Worm (Caenorhabditis elegans): ENCODE data around the gene unc-50.

unc-50 gene

ce11 chrIII:10335086-10335485 is 17.1 kb upstream of the unc-50 start, which contains the start of gene ced-9:
ced-9 (plus strand) TSS chrIII:10335172.
- TF ChIP-seq tab-1 (GFP tag; IDR thresholded peaks at IDR 0.05): no peak
- TF ChIP-seq ref-1 (GFP tag; conservative IDR thresholded peaks at IDR 0.05): no peak
- no peak for TF ChIP-seq cog-1 (tag; optimal IDR thresholded peaks at IDR 0.05)
- TF ChIP-seq klf-2 (GFP tag; conservative IDR thresholded peaks at IDR 0.05): no peak
- no peak for TF ChIP-seq med-1 (GFP tag; optimal IDR thresholded peaks at IDR 0.05; ENCODE audit: insufficient read depth)
- TF ChIP-seq ztf-23 (GFP tag; IDR thresholded peaks at IDR 0.05): no peak
- no peak for TF ChIP-seq T22C8.4 (GFP tag; IDR thresholded peaks at IDR 0.05)
- no peak for TF ChIP-seq ztf-29 (GFP tag; IDR thresholded peaks at IDR 0.05)
- no peak for TF ChIP-seq flt-1 (GFP tag; IDR thresholded peaks at IDR 0.05)

DNA sequence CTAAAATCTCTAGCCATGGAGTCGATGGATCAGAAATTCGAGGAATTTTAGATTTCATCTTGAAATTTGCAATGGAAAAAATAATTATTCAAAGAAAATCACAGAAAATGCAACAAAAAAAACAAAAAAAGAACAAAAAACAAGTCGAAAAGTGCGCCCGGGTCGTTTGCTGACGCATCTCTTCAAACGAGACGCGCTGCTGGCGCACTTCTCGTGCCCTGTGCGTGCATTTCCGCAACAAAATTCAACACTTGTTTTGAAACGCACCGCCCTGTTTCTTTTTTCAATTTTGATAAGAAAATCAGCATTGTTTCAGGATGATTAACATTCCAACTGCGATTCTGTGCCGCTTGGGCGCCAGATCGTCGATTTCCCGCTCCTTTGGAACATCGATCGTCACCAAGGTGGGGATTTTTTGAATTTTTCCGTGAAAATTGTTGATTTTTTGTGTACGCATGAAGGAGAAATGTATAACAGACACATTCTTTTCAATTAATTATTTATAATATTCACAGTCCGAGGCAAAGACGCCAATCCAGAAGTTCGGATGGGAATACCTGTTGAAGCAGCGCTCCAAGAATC is 16.1 kb upstream of the unc-50 start, which contains the start of the genes jmjd-4 and mev-1:
Gene jmjd-4 (minus strand): TSS at position 58 of the 582 bp plus-strand sequence.
Gene mev-1 (plus strand): TSS at position 317 of the 582 bp plus-strand sequence.
- TF ChIP-seq ref-1 (GFP tag; conservative IDR thresholded peaks at IDR 0.05) (no peak), med-1 (GFP tag; optimal IDR thresholded peaks at IDR 0.05; ENCODE audit: insufficient read depth) (no peak), tab-1 (GFP tag; IDR thresholded peaks at IDR 0.05) (no peak), ztf-23 (GFP tag; IDR thresholded peaks at IDR 0.05) (peak; percentile 52; the same call in 1 of the 2 replicates), cog-1 (tag; optimal IDR thresholded peaks at IDR 0.05) (peak; percentile 51), ztf-29 (GFP tag; IDR thresholded peaks at IDR 0.05) (no peak), T22C8.4 (GFP tag; IDR thresholded peaks at IDR 0.05) (0 out of 2 replicates have a peak, but pooled peaks have one; percentile 19), flt-1 (GFP tag; IDR thresholded peaks at IDR 0.05) (no peak), klf-2 (GFP tag; conservative IDR thresholded peaks at IDR 0.05) (no peak)

ce11 chrIII:10332560-10332959 is 14.6 kb upstream of the unc-50 start, which contains the start of gene T07C4.12:
T07C4.12 (minus strand) TSS chrIII:10332660.
- no peak for TF ChIP-seq med-1 (GFP tag; optimal IDR thresholded peaks at IDR 0.05; ENCODE audit: insufficient read depth)

DNA sequence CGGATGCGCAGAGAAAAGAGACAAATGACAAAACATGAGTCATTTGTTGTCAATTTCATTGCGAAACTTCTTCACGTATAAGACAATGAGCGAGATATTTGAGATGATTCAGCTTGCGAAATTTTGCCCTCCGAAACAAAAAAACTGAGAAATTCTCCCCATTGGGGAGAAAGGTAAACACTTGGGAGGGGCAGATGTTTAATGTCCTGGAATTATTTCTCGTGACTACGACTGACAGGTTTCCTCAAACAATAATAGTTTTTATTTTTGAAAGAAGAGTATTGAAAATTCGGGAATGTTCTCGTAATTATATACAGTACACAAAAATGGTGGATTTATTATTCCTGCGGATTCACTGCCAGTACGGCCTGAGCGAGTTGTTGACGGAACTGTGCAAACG is 13.3 kb upstream of the unc-50 start:
- TF ChIP-seq med-1 (GFP tag; optimal IDR thresholded peaks at IDR 0.05; ENCODE audit: insufficient read depth): no peak

- TF ChIP-seq klf-2 (GFP tag; conservative IDR thresholded peaks at IDR 0.05) (no peak), flt-1 (GFP tag; IDR thresholded peaks at IDR 0.05) (no peak), cog-1 (tag; optimal IDR thresholded peaks at IDR 0.05) (no peak), ztf-29 (GFP tag; IDR thresholded peaks at IDR 0.05) (no peak), ref-1 (GFP tag; conservative IDR thresholded peaks at IDR 0.05) (no peak), tab-1 (GFP tag; IDR thresholded peaks at IDR 0.05) (no peak), med-1 (GFP tag; optimal IDR thresholded peaks at IDR 0.05; ENCODE audit: insufficient read depth) (no peak), T22C8.4 (GFP tag; IDR thresholded peaks at IDR 0.05) (no peak), ztf-23 (GFP tag; IDR thresholded peaks at IDR 0.05) (no peak)
These were observed 12.6 kb upstream of the unc-50 start, which contains the start of gene nex-2 for ce11 chrIII:10330372-10331062. nex-2 (minus strand) TSS chrIII:10330422.

DNA sequence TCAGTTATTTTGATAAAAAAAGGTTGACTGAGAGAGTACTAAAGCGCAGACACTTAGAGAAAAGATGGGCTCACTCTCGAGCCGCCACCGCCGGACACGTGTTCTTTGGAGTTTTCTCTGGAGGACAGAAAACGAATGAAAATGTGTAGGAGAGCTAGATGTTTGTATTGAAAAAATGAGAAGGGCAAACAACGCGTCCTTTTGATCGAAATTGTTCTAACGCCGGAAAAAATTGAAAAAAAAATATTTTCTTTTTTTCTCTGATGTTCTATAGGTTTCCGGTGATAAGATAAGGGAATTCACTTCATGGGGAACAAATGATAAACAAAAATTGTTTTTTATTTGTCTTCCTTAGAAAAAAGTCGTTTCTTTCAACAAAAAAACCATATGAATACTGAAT is 11.8 kb upstream of the unc-50 start:
- no peak for TF ChIP-seq cog-1 (tag; optimal IDR thresholded peaks at IDR 0.05)
- TF ChIP-seq med-1 (GFP tag; optimal IDR thresholded peaks at IDR 0.05; ENCODE audit: insufficient read depth): no peak
- no peak for TF ChIP-seq flt-1 (GFP tag; IDR thresholded peaks at IDR 0.05)
- TF ChIP-seq ztf-23 (GFP tag; IDR thresholded peaks at IDR 0.05): no peak
- no peak for TF ChIP-seq tab-1 (GFP tag; IDR thresholded peaks at IDR 0.05)
- TF ChIP-seq klf-2 (GFP tag; conservative IDR thresholded peaks at IDR 0.05): no peak
- TF ChIP-seq T22C8.4 (GFP tag; IDR thresholded peaks at IDR 0.05): no peak

ce11 chrIII:10328565-10329541 is 10.9 kb upstream of the unc-50 start:
- no peak for TF ChIP-seq flt-1 (GFP tag; IDR thresholded peaks at IDR 0.05)
- TF ChIP-seq med-1 (GFP tag; optimal IDR thresholded peaks at IDR 0.05; ENCODE audit: insufficient read depth): no peak
- no peak for TF ChIP-seq klf-2 (GFP tag; conservative IDR thresholded peaks at IDR 0.05)
- TF ChIP-seq tab-1 (GFP tag; IDR thresholded peaks at IDR 0.05): no peak
- no peak for TF ChIP-seq ztf-29 (GFP tag; IDR thresholded peaks at IDR 0.05)
- TF ChIP-seq T22C8.4 (GFP tag; IDR thresholded peaks at IDR 0.05): no peak
- no peak for TF ChIP-seq ref-1 (GFP tag; conservative IDR thresholded peaks at IDR 0.05)
- no peak for TF ChIP-seq ztf-23 (GFP tag; IDR thresholded peaks at IDR 0.05)
- TF ChIP-seq cog-1 (tag; optimal IDR thresholded peaks at IDR 0.05): no peak

DNA sequence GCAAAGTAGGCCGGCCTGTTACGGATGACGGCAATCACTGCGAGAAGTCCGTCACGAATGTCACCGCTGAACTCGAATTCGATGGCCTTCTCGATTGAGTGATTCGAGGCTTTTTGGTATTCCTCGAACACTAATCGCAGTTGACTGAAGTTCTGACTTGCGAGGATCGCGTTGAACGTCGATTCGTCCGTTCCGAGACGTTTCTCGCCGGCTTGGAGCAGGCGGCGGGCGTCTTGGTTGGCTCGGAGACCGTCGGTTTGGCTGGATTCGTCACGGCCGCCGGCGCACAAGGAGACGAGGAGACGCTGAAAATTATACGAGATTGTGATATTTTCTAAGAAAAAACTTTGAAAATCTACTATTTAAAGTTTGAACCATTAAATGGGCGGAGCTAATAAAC is 8.4 kb upstream of the unc-50 start:
- TF ChIP-seq T22C8.4 (GFP tag; IDR thresholded peaks at IDR 0.05) (no peak), klf-2 (GFP tag; conservative IDR thresholded peaks at IDR 0.05) (no peak), ref-1 (GFP tag; conservative IDR thresholded peaks at IDR 0.05) (no peak), cog-1 (tag; optimal IDR thresholded peaks at IDR 0.05) (no peak), ztf-29 (GFP tag; IDR thresholded peaks at IDR 0.05) (no peak), ztf-23 (GFP tag; IDR thresholded peaks at IDR 0.05) (no peak), flt-1 (GFP tag; IDR thresholded peaks at IDR 0.05) (no peak), tab-1 (GFP tag; IDR thresholded peaks at IDR 0.05) (no peak), med-1 (GFP tag; optimal IDR thresholded peaks at IDR 0.05; ENCODE audit: insufficient read depth) (no peak)

ce11 chrIII:10320788-10321187 is 2.8 kb upstream of the unc-50 start, which contains the start of gene sas-7:
sas-7 (plus strand) TSS chrIII:10321019.
- TF ChIP-seq klf-2 (GFP tag; conservative IDR thresholded peaks at IDR 0.05) (no peak), ref-1 (GFP tag; conservative IDR thresholded peaks at IDR 0.05) (no peak), cog-1 (tag; optimal IDR thresholded peaks at IDR 0.05) (no peak), tab-1 (GFP tag; IDR thresholded peaks at IDR 0.05) (no peak), flt-1 (GFP tag; IDR thresholded peaks at IDR 0.05) (no peak), T22C8.4 (GFP tag; IDR thresholded peaks at IDR 0.05) (no peak), ztf-23 (GFP tag; IDR thresholded peaks at IDR 0.05) (no peak), ztf-29 (GFP tag; IDR thresholded peaks at IDR 0.05) (no peak), med-1 (GFP tag; optimal IDR thresholded peaks at IDR 0.05; ENCODE audit: insufficient read depth) (no peak)
